Fruit fly (Drosophila melanogaster) whole organism: Measurements from ENCODE around the gene PH4alphaEFB.

Experiments
- CG8478 ChIP-seq: fragments of >200 bp; optimal IDR thresholded peaks from 2 replicates; lab custom pipeline; 2018; ENCODE audit warnings: inconsistent platforms
- usp ChIP-seq: fragments of >200 bp; optimal IDR thresholded peaks from 2 replicates; lab custom pipeline; 2017; ENCODE audit warnings: missing biosample characterization, missing genetic modification characterization, mixed read lengths

DNA sequence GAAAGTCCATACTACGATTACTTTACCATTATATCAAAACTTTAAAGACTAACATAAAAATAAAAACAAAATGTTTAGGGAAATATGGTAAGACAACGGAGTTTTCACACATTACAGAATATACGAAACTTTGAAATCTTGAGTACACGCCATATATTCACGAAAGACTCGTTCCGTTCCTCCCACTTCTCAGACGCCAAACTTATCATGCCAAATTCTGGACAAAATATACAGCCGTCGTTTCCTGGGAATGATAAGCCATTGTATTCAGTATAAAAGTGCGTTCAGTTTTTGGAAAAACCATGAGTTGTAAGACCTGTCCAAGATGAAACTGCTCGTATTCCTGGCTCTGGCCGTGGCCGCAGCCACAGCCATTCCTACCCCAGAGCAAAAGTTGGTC is 22.8 kb downstream of the PH4alphaEFB start, which contains the start of gene Jon99Fi:
- no peak for TF ChIP-seq CG8478 (lab: Kevin White, UChicago)
- TF ChIP-seq usp (GFP tag; lab: Kevin White, UChicago): no peak
